Worm (Caenorhabditis elegans) whole organism, L2 larva: Measurements from ENCODE around the gene gtap-1.

Source experiments
- C34F6.9 ChIP-seq: fragments of 150-350 bp; optimal IDR thresholded peaks from 2 replicates; lab custom pipeline; 2014; ENCODE audit warnings: missing biosample characterization, missing genetic modification characterization
- F13H6.1 ChIP-seq: sonication (generic microtip); optimal IDR thresholded peaks from 2 replicates; lab custom pipeline; 2016; ENCODE audit warnings: missing genetic modification characterization, missing compliant biosample characterization
- R02D3.7 ChIP-seq: fragments of 150-350 bp; optimal IDR thresholded peaks from 2 replicates; lab custom pipeline; 2014; ENCODE audit warnings: missing biosample characterization, missing genetic modification characterization
- Y55F3AM.14 ChIP-seq: fragments of 200-800 bp; sonication (Bioruptor generic); optimal IDR thresholded peaks from 2 replicates; lab custom pipeline; 2018; ENCODE audit warnings: mild to moderate bottlenecking, missing genetic modification characterization, missing compliant biosample characterization
- alr-1 ChIP-seq: fragments of 150-350 bp; optimal IDR thresholded peaks from 2 replicates; lab custom pipeline; 2014; ENCODE audit warnings: missing biosample characterization, missing genetic modification characterization
- aly-2 ChIP-seq: fragments of 150-350 bp; optimal IDR thresholded peaks from 2 replicates; lab custom pipeline; 2014; ENCODE audit warnings: missing biosample characterization, missing genetic modification characterization
- ama-1 ChIP-seq: fragments of 150-350 bp; optimal IDR thresholded peaks from 2 replicates; lab custom pipeline; 2018; ENCODE audit warnings: inconsistent platforms
- blmp-1 ChIP-seq: sonication (generic microtip); optimal IDR thresholded peaks from 2 replicates; lab custom pipeline; 2017; ENCODE audit warnings: missing genetic modification characterization, mild to moderate bottlenecking, missing compliant biosample characterization, antibody characterized with exemption, moderate library complexity; ENCODE audit not compliant: insufficient read depth
- ceh-16 ChIP-seq: fragments of 150-350 bp; optimal IDR thresholded peaks from 2 replicates; lab custom pipeline; 2014; ENCODE audit warnings: missing biosample characterization, missing genetic modification characterization
- crh-2 ChIP-seq: sonication (generic microtip); optimal IDR thresholded peaks from 2 replicates; lab custom pipeline; 2017; ENCODE audit warnings: missing biosample characterization, missing genetic modification characterization
- elt-1 ChIP-seq: fragments of 150-350 bp; optimal IDR thresholded peaks from 2 replicates; lab custom pipeline; 2014; ENCODE audit warnings: missing biosample characterization, missing genetic modification characterization
- elt-3 ChIP-seq: sonication (generic microtip); optimal IDR thresholded peaks from 2 replicates; lab custom pipeline; 2017; ENCODE audit warnings: missing biosample characterization, missing genetic modification characterization
- fos-1 ChIP-seq: fragments of 150-350 bp; optimal IDR thresholded peaks from 2 replicates; lab custom pipeline; 2014; ENCODE audit warnings: missing biosample characterization, missing genetic modification characterization
- gmeb-1 ChIP-seq: fragments of 150-350 bp; optimal IDR thresholded peaks from 2 replicates; lab custom pipeline; 2014; ENCODE audit warnings: missing biosample characterization, missing genetic modification characterization
- lin-11 ChIP-seq: fragments of 150-350 bp; sonication (generic microtip); optimal IDR thresholded peaks from 2 replicates; lab custom pipeline; 2014; ENCODE audit warnings: missing biosample characterization, missing genetic modification characterization, inconsistent platforms, mixed read lengths
- lin-13 ChIP-seq: fragments of 150-350 bp; optimal IDR thresholded peaks from 2 replicates; lab custom pipeline; 2014; ENCODE audit warnings: missing biosample characterization, missing genetic modification reagents, missing genetic modification characterization
- lin-39 ChIP-seq: fragments of 150-350 bp; optimal IDR thresholded peaks from 2 replicates; lab custom pipeline; 2014; ENCODE audit warnings: missing biosample characterization, missing genetic modification reagents, missing genetic modification characterization
- lsy-2 ChIP-seq, 2 experiments: fragments of 150-350 bp in 1 of 2; sonication (generic microtip) in 1 of 2; optimal IDR thresholded peaks; 2 replicates each; lab custom pipeline; 2014 to 2017; ENCODE audit warnings: missing biosample characterization in 2 of 2, missing genetic modification characterization in 2 of 2
- mab-5 ChIP-seq: fragments of 150-350 bp; optimal IDR thresholded peaks from 2 replicates; lab custom pipeline; 2014; ENCODE audit warnings: missing biosample characterization, missing genetic modification characterization
- mbf-1 ChIP-seq: sonication (generic microtip); optimal IDR thresholded peaks from 2 replicates; lab custom pipeline; 2017; ENCODE audit warnings: missing biosample characterization, missing genetic modification characterization
- mdl-1 ChIP-seq, 2 experiments: fragments of 150-350 bp in 1 of 2; sonication (generic microtip) in 1 of 2; optimal IDR thresholded peaks; 2 replicates each; lab custom pipeline; 2017; ENCODE audit warnings: missing biosample characterization in 2 of 2, missing genetic modification characterization in 2 of 2
- nhr-10 ChIP-seq: sonication (generic microtip); optimal IDR thresholded peaks from 2 replicates; lab custom pipeline; 2017; ENCODE audit warnings: missing biosample characterization, missing genetic modification characterization
- nhr-12 ChIP-seq: fragments of 150-350 bp; optimal IDR thresholded peaks from 2 replicates; lab custom pipeline; 2014; ENCODE audit warnings: missing biosample characterization, missing genetic modification characterization
- nhr-129 ChIP-seq: fragments of 150-350 bp; optimal IDR thresholded peaks from 2 replicates; lab custom pipeline; 2014; ENCODE audit warnings: missing biosample characterization, missing genetic modification characterization
- nhr-21 ChIP-seq: fragments of 150-350 bp; optimal IDR thresholded peaks from 2 replicates; lab custom pipeline; 2014; ENCODE audit warnings: missing biosample characterization, missing genetic modification characterization
- nhr-6 ChIP-seq: fragments of 150-350 bp; optimal IDR thresholded peaks from 2 replicates; lab custom pipeline; 2014; ENCODE audit warnings: missing biosample characterization, missing genetic modification characterization
- nhr-77 ChIP-seq: fragments of 150-350 bp; optimal IDR thresholded peaks from 2 replicates; lab custom pipeline; 2014; ENCODE audit warnings: missing biosample characterization, missing genetic modification characterization
- peb-1 ChIP-seq: fragments of 150-350 bp; optimal IDR thresholded peaks from 2 replicates; lab custom pipeline; 2014; ENCODE audit warnings: missing biosample characterization, missing genetic modification characterization
- sem-4 ChIP-seq: fragments of 150-350 bp; optimal IDR thresholded peaks from 2 replicates; lab custom pipeline; 2014; ENCODE audit warnings: missing biosample characterization, missing genetic modification reagents, missing genetic modification characterization
- skn-1 ChIP-seq: sonication (generic microtip); optimal IDR thresholded peaks from 2 replicates; lab custom pipeline; 2017; ENCODE audit warnings: missing biosample characterization, missing genetic modification characterization
- sma-3 ChIP-seq: sonication (generic microtip); optimal IDR thresholded peaks from 2 replicates; lab custom pipeline; 2016; ENCODE audit warnings: missing genetic modification reagents, missing genetic modification characterization, missing compliant biosample characterization
- sma-9 ChIP-seq, 2 experiments: fragments of 150-350 bp in 1 of 2; sonication (generic microtip) in 1 of 2; optimal IDR thresholded peaks; 2 replicates each; lab custom pipeline; 2014 to 2016; ENCODE audit warnings: missing genetic modification characterization in 2 of 2, mild to moderate bottlenecking in 1 of 2, missing biosample characterization in 1 of 2, missing compliant biosample characterization in 1 of 2, missing genetic modification reagents in 1 of 2, moderate library complexity in 1 of 2
- unc-39 ChIP-seq: fragments of 150-350 bp; optimal IDR thresholded peaks from 2 replicates; lab custom pipeline; 2014; ENCODE audit warnings: missing biosample characterization, missing genetic modification characterization
- unc-55 ChIP-seq: fragments of 150-350 bp; sonication (generic microtip); optimal IDR thresholded peaks from 3 replicates; lab custom pipeline; 2014; ENCODE audit warnings: missing biosample characterization, missing genetic modification reagents, missing genetic modification characterization
- zag-1 ChIP-seq: fragments of 150-350 bp; optimal IDR thresholded peaks from 2 replicates; lab custom pipeline; 2014; ENCODE audit warnings: missing biosample characterization, missing genetic modification characterization
- ztf-1 ChIP-seq: fragments of 200-800 bp; sonication (Bioruptor generic); conservative IDR thresholded peaks from 2 replicates; pipeline ENCODE4 v1.3.6; 2022; ENCODE audit warnings: missing genetic modification characterization, missing compliant biosample characterization
- ztf-11 ChIP-seq: sonication (generic microtip); optimal IDR thresholded peaks from 2 replicates; lab custom pipeline; 2017; ENCODE audit warnings: missing biosample characterization, missing genetic modification characterization
- ztf-4 ChIP-seq: fragments of 150-350 bp; optimal IDR thresholded peaks from 2 replicates; lab custom pipeline; 2014; ENCODE audit warnings: missing biosample characterization, missing genetic modification characterization

The gtap-1 gene

DNA sequence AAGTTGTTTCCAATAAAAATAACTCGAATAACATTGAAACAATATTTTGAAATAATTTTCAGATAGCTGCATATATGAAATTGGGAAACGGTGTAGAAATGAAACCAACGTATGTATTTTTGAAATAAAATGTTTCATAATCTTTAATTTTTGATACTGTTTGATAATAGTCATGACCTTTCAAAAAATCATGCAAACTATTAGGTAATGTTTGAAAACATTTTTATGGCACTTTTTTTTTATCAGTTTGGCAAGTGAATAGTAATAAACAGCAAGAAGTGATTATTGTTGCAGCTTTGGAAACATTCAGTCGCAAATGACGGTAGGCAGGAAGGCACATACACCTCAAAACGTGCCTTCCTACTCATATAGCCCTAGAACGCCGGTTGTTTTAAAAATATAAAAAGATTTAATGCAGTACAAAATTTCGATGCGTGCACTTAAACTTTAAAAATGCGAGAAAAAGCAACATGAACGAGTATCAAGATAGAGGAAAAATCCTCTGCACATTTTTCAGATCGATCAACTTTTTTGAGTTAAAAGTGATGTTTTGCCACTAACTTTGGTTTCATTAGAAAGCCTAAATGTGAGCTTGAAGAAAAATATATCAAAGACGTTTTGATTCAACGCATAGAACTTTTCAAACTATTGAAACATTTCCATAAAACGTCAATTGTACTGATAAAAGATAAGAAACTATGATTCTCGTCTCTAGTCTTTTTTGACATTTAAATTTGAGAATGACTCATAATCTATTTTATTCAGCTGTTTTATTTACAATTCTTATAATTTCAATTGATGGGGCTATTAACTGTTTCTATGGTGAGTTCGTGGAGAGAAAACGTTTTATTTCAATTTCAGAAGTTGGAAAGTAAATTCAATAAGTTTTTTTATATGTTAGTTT, 32.6 kb upstream of the gtap-1 start, which contains the start of gene F55C12.19:
Gene F55C12.19 (plus strand): TSS at position 735 of the 904 bp plus-strand sequence.
- no peak for TF ChIP-seq lin-11 (tag; lab: Kevin White, UChicago)
- no peak for TF ChIP-seq nhr-129 (tag; lab: Kevin White, UChicago)
- TF ChIP-seq fos-1 (tag; lab: Kevin White, UChicago), result peak; percentile 89

DNA sequence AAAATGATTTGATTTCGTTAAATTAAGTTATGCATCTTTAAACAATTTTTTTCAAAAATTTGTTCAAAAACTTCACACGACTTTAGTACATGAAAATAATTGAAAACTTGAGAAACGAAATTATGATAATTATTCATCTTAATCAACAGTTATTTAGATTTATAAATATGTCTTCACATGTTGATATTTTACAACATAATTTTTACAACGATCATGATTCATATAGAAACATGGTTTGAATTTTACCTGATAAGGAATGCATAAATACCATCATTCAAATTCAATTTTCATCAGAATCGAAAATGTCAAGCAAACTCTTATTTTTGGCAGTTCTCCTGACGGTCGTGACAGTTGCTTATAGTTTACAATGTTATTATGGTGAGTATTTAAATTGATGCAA, 30.9 kb upstream of the gtap-1 start, which contains the start of gene tag-234:
Gene tag-234 (plus strand): TSS at position 301 of the 400 bp plus-strand sequence.
- TF ChIP-seq fos-1 (tag; lab: Kevin White, UChicago) (peak; percentile 50), nhr-129 (tag; lab: Kevin White, UChicago) (no peak)
- TF ChIP-seq, all 48 proteins: peak for 1

DNA sequence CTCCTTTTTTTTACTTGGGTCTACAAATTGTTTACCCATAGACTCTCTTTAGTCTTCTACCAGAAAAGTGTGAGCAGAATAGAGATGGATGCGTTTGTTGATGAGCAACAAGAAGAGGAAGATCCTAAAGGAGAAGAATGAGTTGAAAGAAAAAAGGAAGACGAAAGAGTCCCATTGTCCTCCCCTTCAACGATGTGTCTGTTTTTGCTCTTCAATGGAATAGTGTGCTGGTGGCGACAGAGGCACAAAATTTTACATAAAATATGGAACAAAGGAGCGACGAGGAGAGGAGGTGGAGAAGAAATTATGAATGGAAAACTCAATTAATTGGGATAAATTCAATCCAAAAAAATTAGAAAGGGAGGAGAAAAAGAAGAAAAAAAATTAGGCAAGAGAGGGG, 27.6 kb upstream of the gtap-1 start:
- no peak for TF ChIP-seq nhr-12 (tag; lab: Kevin White, UChicago)
- no peak for TF ChIP-seq skn-1 (tag; lab: Kevin White, UChicago)
- no peak for TF ChIP-seq zag-1
- no peak for TF ChIP-seq C34F6.9
- TF ChIP-seq mab-5 (tag; lab: Kevin White, UChicago), result no peak
- TF ChIP-seq mbf-1 (tag; lab: Kevin White, UChicago), result no peak
- no peak for TF ChIP-seq sem-4 (tag; lab: Kevin White, UChicago)
- TF ChIP-seq lsy-2 (tag; optimal IDR thresholded peaks at IDR 0.05; lab: Kevin White, UChicago), result no peak
- no peak for TF ChIP-seq gmeb-1
- no peak for TF ChIP-seq nhr-129 (tag; lab: Kevin White, UChicago)
- no peak for TF ChIP-seq nhr-21 (tag; lab: Kevin White, UChicago)
- no peak for TF ChIP-seq blmp-1 (tag; lab: Kevin White, UChicago)
- TF ChIP-seq unc-39, result no peak
- no peak for TF ChIP-seq nhr-6 (tag; lab: Kevin White, UChicago)

DNA sequence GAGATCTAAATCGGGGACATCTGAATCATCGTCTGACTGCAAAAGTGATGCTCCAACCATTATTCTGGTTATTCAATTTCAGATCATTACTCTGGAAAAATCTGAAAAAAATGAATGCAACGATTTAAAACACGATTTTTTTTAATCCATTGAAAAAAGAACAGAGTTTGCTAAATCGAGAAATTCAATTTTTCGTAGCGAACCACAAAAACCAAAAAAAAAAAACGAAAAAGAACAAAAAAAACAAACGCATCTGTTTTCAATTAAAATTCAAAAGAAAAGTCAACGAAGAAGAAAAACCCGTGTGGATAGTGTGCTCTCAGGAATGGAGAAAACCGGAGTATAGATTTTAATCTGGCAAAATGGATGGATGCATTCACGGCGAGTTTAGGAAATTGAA, 25.3 kb upstream of the gtap-1 start, which contains the start of gene F55C12.4:
Gene F55C12.4 (minus strand): TSS at position 101 of the 400 bp plus-strand sequence.
- no peak for TF ChIP-seq ztf-4
- no peak for TF ChIP-seq ztf-11
- TF ChIP-seq R02D3.7 (tag; lab: Kevin White, UChicago), result no peak
- no peak for TF ChIP-seq elt-1 (tag; lab: Kevin White, UChicago)
- no peak for TF ChIP-seq peb-1 (tag; lab: Kevin White, UChicago)
- TF ChIP-seq sma-9 (GFP tag; optimal IDR thresholded peaks at IDR 0.05; lab: Kevin White, UChicago), result no peak
- TF ChIP-seq sma-9 (tag; optimal IDR thresholded peaks at IDR 0.05; lab: Kevin White, UChicago), result no peak
- TF ChIP-seq ztf-1 (GFP tag; lab: Robert Waterston, UW), result no peak

DNA sequence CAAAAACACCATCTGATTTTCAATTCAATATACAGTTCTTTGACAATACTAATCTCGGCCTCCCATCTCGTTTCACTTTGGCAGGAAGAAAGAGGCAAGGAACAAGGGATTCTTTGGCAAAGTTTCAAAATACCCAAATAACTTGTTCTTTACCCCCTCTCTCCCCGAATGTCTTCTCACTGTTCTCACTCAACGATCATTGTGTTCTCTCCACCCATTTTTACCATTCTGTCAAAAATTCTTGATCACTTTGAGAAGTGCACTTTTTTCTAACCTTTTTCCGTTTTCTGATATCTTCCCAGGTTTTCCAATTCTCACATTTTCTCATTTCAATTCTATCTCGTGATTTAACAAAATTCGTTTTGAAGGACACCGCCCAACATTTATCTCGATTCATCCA, 21.1 kb upstream of the gtap-1 start, which contains the start of gene H41C03.1:
Gene H41C03.1 (plus strand): TSS at position 301 of the 400 bp plus-strand sequence.
- TF ChIP-seq R02D3.7 (tag; lab: Kevin White, UChicago), result no peak
- TF ChIP-seq alr-1 (tag; lab: Kevin White, UChicago), result no peak
- no peak for TF ChIP-seq skn-1 (tag; lab: Kevin White, UChicago)
- no peak for TF ChIP-seq mab-5 (tag; lab: Kevin White, UChicago)
- no peak for TF ChIP-seq C34F6.9
- TF ChIP-seq lsy-2 (tag; optimal IDR thresholded peaks at IDR 0.05; lab: Kevin White, UChicago), result no peak
- TF ChIP-seq elt-1 (tag; lab: Kevin White, UChicago), result no peak
- no peak for TF ChIP-seq ztf-1 (GFP tag; lab: Robert Waterston, UW)

DNA sequence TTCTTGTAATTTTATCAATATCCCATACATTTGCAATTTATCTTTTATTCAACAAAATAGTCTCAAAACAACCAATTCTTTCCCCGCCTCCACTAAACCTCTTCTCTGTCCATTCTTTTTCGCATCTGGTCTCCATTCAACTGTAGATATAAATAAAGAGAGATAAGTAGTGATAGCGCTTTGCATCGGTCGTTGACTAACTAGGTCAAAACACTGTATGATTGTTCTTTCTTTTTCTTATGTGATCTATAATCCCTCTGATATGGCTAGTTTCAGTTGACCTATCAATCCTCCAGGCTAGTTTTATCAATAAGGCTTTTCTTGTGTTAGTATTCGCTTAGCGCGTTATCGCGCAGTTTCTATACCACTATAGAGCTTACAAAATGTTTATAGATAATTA, 20.2 kb upstream of the gtap-1 start:
- TF ChIP-seq lin-13 (GFP tag; lab: Kevin White, UChicago) (no peak), ceh-16 (tag; lab: Kevin White, UChicago) (no peak), ama-1 (lab: Kevin White, UChicago) (no peak), nhr-10 (tag; lab: Kevin White, UChicago) (no peak), unc-39 (no peak), ztf-4 (no peak), unc-55 (GFP tag; lab: Kevin White, UChicago) (no peak), elt-1 (tag; lab: Kevin White, UChicago) (no peak), C34F6.9 (no peak), gmeb-1 (no peak), crh-2 (tag; lab: Kevin White, UChicago) (no peak), lin-39 (no peak), ztf-11 (no peak), Y55F3AM.14 (GFP tag; lab: Kevin White, UChicago) (no peak), nhr-77 (tag; lab: Kevin White, UChicago) (no peak), mab-5 (tag; lab: Kevin White, UChicago) (no peak), aly-2 (tag; lab: Kevin White, UChicago) (no peak), peb-1 (tag; lab: Kevin White, UChicago) (no peak), nhr-21 (tag; lab: Kevin White, UChicago) (peak; percentile 60), sma-3 (GFP tag; lab: Kevin White, UChicago) (peak; percentile 16), mbf-1 (tag; lab: Kevin White, UChicago) (no peak), F13H6.1 (tag; lab: Kevin White, UChicago) (no peak), nhr-12 (tag; lab: Kevin White, UChicago) (no peak), mdl-1 (tag; optimal IDR thresholded peaks at IDR 0.05; lab: Kevin White, UChicago) (no peak), elt-3 (tag; lab: Kevin White, UChicago) (no peak)
